Worm (Caenorhabditis elegans) whole organism, midembryonic: ENCODE results near the gene sars-2.
"Not testable (repeated sequence)": the region's sequence is repeated elsewhere in the genome, so short reads cannot be mapped to it uniquely, and the experiment has no call there.

ENCODE experiments used
- T22C8.4 ChIP-seq: fragments of 200-800 bp; sonication (Bioruptor generic); IDR thresholded peaks from 2 replicates; pipeline ENCODE4 v1.3.6; 2022; ENCODE audit warnings: missing genetic modification characterization, missing compliant biosample characterization
- cog-1 ChIP-seq: sonication (generic microtip); optimal IDR thresholded peaks from 2 replicates; lab custom pipeline; 2016; ENCODE audit warnings: missing genetic modification characterization, missing compliant biosample characterization
- flt-1 ChIP-seq: fragments of 200-800 bp; sonication (Bioruptor generic); IDR thresholded peaks from 2 replicates; pipeline ENCODE4 v1.3.6; 2022; ENCODE audit warnings: missing genetic modification characterization, missing compliant biosample characterization
- klf-2 ChIP-seq: fragments of 200-800 bp; sonication (Bioruptor generic); conservative IDR thresholded peaks from 2 replicates; pipeline ENCODE4 v1.3.6; 2022; ENCODE audit warnings: missing genetic modification reagents, missing genetic modification characterization, missing compliant biosample characterization
- med-1 ChIP-seq: sonication (generic microtip); optimal IDR thresholded peaks from 2 replicates; lab custom pipeline; 2017; ENCODE audit warnings: missing genetic modification characterization, mild to moderate bottlenecking, missing compliant biosample characterization, antibody characterized with exemption, missing genetic modification reagents; ENCODE audit not compliant: insufficient read depth
- ref-1 ChIP-seq: fragments of 200-800 bp; sonication (Bioruptor generic); conservative IDR thresholded peaks from 2 replicates; pipeline ENCODE4 v1.3.6; 2022; ENCODE audit warnings: missing genetic modification reagents, missing genetic modification characterization, missing compliant biosample characterization
- tab-1 ChIP-seq: fragments of 200-800 bp; sonication (Bioruptor generic); IDR thresholded peaks from 2 replicates; pipeline ENCODE4 v1.3.6; 2022; ENCODE audit warnings: missing genetic modification characterization, missing compliant biosample characterization
- ztf-23 ChIP-seq: fragments of 200-800 bp; sonication (Bioruptor generic); IDR thresholded peaks from 2 replicates; pipeline ENCODE4 v1.3.6; 2022; ENCODE audit warnings: missing genetic modification reagents, missing genetic modification characterization, missing compliant biosample characterization
- ztf-29 ChIP-seq: fragments of 200-800 bp; sonication (Bioruptor generic); IDR thresholded peaks from 2 replicates; pipeline ENCODE4 v1.3.6; 2022; ENCODE audit warnings: missing genetic modification reagents, missing genetic modification characterization, missing compliant biosample characterization

The sars-2 gene

DNA sequence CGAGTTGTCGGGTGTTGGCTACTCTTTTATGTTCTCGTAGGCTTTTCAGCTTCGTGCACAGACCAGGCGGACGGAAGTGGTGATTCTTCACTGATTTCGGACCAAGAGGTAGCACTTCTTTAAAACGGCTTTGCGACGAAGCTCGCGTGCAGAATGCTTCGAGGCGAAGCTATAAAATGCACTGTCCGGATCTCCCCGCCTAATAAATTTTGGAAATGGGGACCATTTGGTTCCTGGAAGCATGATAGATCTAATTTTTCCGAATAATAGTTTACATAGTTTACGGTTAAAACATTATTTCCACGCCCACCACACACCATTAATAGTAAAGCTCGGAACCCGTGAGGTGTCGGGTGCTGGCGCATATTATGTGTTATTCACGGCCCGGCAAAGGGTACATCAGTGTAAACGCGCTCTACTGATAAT is 9.8 kb upstream of the sars-2 start:
- TF ChIP-seq klf-2 (GFP tag; lab: Robert Waterston, UW) (no peak), ref-1 (GFP tag; lab: Robert Waterston, UW) (no peak), ztf-29 (GFP tag; lab: Robert Waterston, UW) (no peak), cog-1 (tag; lab: Kevin White, UChicago) (no peak), flt-1 (GFP tag; lab: Robert Waterston, UW) (no peak), med-1 (no peak), ztf-23 (GFP tag; lab: Robert Waterston, UW) (no peak)

ce11 chrIV:4348146-4348545 is 9.3 kb upstream of the sars-2 start, which contains the start of gene W03B1.5:
W03B1.5 (plus strand) TSS chrIV:4348446.
- TF ChIP-seq med-1; T22C8.4 (GFP tag; lab: Robert Waterston, UW); flt-1 (GFP tag; lab: Robert Waterston, UW): not testable (repeated sequence)

- TF ChIP-seq flt-1 (GFP tag; lab: Robert Waterston, UW) = no peak
- TF ChIP-seq ztf-29 (GFP tag; lab: Robert Waterston, UW) = no peak
- no peak for TF ChIP-seq tab-1 (GFP tag; lab: Robert Waterston, UW)
Observed at ce11 chrIV:4356879-4357278, 557 bp upstream of the sars-2 start, which contains the start of gene W03B1.9. W03B1.9 (minus strand) TSS chrIV:4356979.

DNA sequence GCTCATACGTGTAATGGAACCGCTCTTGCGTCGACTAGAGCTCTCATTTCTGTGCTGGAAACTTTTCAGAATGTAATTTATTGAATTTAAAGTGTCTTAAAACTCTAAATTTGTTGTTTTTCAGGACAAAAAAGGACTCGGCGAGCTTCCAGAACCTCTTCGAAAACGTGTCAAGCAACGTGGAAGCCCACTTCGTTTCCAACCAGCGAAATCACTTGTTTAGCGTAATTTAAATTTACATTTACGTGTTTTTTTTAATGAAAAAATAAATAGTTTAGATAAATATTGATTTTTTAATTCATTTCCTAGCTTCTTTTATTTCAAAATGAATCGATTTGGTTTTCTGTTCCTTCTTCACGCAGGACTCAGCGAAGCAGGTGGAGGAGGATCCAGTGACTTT is 2.2 kb downstream of the sars-2 start, which contains the start of gene F55F10.3:
F55F10.3 (plus strand) TSS at position 301 of the 400 bp plus-strand sequence.
- TF ChIP-seq tab-1 (GFP tag; lab: Robert Waterston, UW) (no peak), flt-1 (GFP tag; lab: Robert Waterston, UW) (no peak)

ce11 chrIV:4360497-4360896 is 3.1 kb downstream of the sars-2 start, which contains the start of gene F55F10.1:
F55F10.1 (plus strand) TSS chrIV:4360837.
- TF ChIP-seq flt-1 (GFP tag; lab: Robert Waterston, UW) (no peak), T22C8.4 (GFP tag; lab: Robert Waterston, UW) (0 out of 2 replicates have a peak, but pooled peaks have one; percentile 50)

DNA sequence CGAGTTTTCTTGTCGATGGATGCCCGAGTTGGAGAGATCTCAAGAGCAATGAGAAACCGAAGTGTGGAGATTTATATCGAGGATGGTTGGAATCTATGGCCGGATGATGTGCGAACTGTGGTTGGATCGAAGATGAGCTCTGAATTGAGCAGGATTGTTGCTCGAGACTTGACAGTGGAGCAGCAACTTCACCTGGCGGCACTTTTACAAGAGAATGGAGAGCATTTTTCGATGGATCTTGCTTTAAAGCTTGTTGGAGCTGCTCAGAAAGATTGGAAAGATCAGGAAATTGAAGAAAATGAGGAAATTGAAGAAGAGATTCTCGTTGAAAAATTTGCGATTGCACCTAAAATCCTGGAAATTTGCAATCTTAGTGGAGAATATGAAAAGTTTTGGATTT is 11.7 kb downstream of the sars-2 start:
- TF ChIP-seq tab-1 (GFP tag; lab: Robert Waterston, UW) (no peak), ztf-23 (GFP tag; lab: Robert Waterston, UW) (no peak), ztf-29 (GFP tag; lab: Robert Waterston, UW) (no peak), flt-1 (GFP tag; lab: Robert Waterston, UW) (no peak), ref-1 (GFP tag; lab: Robert Waterston, UW) (no peak), klf-2 (GFP tag; lab: Robert Waterston, UW) (no peak), T22C8.4 (GFP tag; lab: Robert Waterston, UW) (no peak), cog-1 (tag; lab: Kevin White, UChicago) (no peak), med-1 (no peak)

DNA sequence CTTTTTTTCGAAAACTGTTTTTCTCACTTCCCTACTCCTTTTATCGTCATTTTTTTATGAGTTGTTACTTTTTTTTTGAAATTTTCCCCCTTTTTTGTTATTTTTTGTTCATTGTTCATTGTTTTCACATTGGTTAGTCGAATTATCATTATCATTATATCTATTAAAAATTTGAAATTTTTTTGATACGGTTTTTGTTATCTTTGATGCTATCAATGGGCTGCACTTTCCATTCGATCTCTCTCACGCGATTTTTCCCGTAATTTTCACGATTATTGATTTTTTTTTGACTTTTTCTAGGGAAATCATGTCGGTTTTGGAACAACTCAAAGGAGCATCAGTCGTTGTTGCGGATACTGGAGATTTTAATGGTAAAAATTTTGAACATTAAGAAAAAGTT is 28.9 kb downstream of the sars-2 start, which contains the start of gene tald-1:
tald-1 (plus strand) TSS at position 301 of the 400 bp plus-strand sequence.
- TF ChIP-seq ztf-29 (GFP tag; lab: Robert Waterston, UW) (no peak), T22C8.4 (GFP tag; lab: Robert Waterston, UW) (0 out of 2 replicates have a peak, but pooled peaks have one; percentile 34), cog-1 (tag; lab: Kevin White, UChicago) (no peak)

- peak; percentile 67 for TF ChIP-seq cog-1 (tag; lab: Kevin White, UChicago)
- TF ChIP-seq med-1 = no peak
- peak; percentile 91 for TF ChIP-seq ztf-23 (GFP tag; lab: Robert Waterston, UW)
- no peak for TF ChIP-seq tab-1 (GFP tag; lab: Robert Waterston, UW)
- TF ChIP-seq flt-1 (GFP tag; lab: Robert Waterston, UW) = peak; percentile 84
- no peak for TF ChIP-seq ztf-29 (GFP tag; lab: Robert Waterston, UW)
- no peak for TF ChIP-seq ref-1 (GFP tag; lab: Robert Waterston, UW)
- 0 out of 2 replicates have a peak, but pooled peaks have one; percentile 41 for TF ChIP-seq T22C8.4 (GFP tag; lab: Robert Waterston, UW)
- TF ChIP-seq klf-2 (GFP tag; lab: Robert Waterston, UW) = peak; percentile 69; the same call in 1 of the 2 replicates
Observed at ce11 chrIV:4390438-4390894, 33.0 kb downstream of the sars-2 start, which contains the start of the genes rpl-7A and set-21. rpl-7A (minus strand) TSS chrIV:4390590. set-21 (plus strand) TSS chrIV:4390844.

- TF ChIP-seq ref-1 (GFP tag; lab: Robert Waterston, UW) (no peak), ztf-23 (GFP tag; lab: Robert Waterston, UW) (no peak), cog-1 (tag; lab: Kevin White, UChicago) (no peak), klf-2 (GFP tag; lab: Robert Waterston, UW) (no peak), med-1 (no peak), T22C8.4 (GFP tag; lab: Robert Waterston, UW) (no peak), flt-1 (GFP tag; lab: Robert Waterston, UW) (no peak), tab-1 (GFP tag; lab: Robert Waterston, UW) (no peak), ztf-29 (GFP tag; lab: Robert Waterston, UW) (no peak)
Observed at ce11 chrIV:4393488-4393887, 36.1 kb downstream of the sars-2 start.

ce11 chrIV:4393942-4394460 is 36.6 kb downstream of the sars-2 start, which contains the start of gene ell-1:
ell-1 (plus strand) TSS chrIV:4394410.
- TF ChIP-seq klf-2 (GFP tag; lab: Robert Waterston, UW) (no peak), ztf-29 (GFP tag; lab: Robert Waterston, UW) (no peak), ztf-23 (GFP tag; lab: Robert Waterston, UW) (no peak), med-1 (no peak), tab-1 (GFP tag; lab: Robert Waterston, UW) (no peak), cog-1 (tag; lab: Kevin White, UChicago) (no peak), ref-1 (GFP tag; lab: Robert Waterston, UW) (no peak), T22C8.4 (GFP tag; lab: Robert Waterston, UW) (no peak), flt-1 (GFP tag; lab: Robert Waterston, UW) (no peak)
